Worm (Caenorhabditis elegans) whole organism, midembryonic: Measurements from ENCODE around the gene Y82E9BL.5.

ENCODE experiments used
- T22C8.4 ChIP-seq: fragments of 200-800 bp; sonication (Bioruptor generic); IDR thresholded peaks from 2 replicates; pipeline ENCODE4 v1.3.6; 2022; ENCODE audit warnings: missing genetic modification characterization, missing compliant biosample characterization
- cog-1 ChIP-seq: sonication (generic microtip); optimal IDR thresholded peaks from 2 replicates; lab custom pipeline; 2016; ENCODE audit warnings: missing genetic modification characterization, missing compliant biosample characterization
- flt-1 ChIP-seq: fragments of 200-800 bp; sonication (Bioruptor generic); IDR thresholded peaks from 2 replicates; pipeline ENCODE4 v1.3.6; 2022; ENCODE audit warnings: missing genetic modification characterization, missing compliant biosample characterization
- klf-2 ChIP-seq: fragments of 200-800 bp; sonication (Bioruptor generic); conservative IDR thresholded peaks from 2 replicates; pipeline ENCODE4 v1.3.6; 2022; ENCODE audit warnings: missing genetic modification reagents, missing genetic modification characterization, missing compliant biosample characterization
- med-1 ChIP-seq: sonication (generic microtip); optimal IDR thresholded peaks from 2 replicates; lab custom pipeline; 2017; ENCODE audit warnings: missing genetic modification characterization, mild to moderate bottlenecking, missing compliant biosample characterization, antibody characterized with exemption, missing genetic modification reagents; ENCODE audit not compliant: insufficient read depth
- ref-1 ChIP-seq: fragments of 200-800 bp; sonication (Bioruptor generic); conservative IDR thresholded peaks from 2 replicates; pipeline ENCODE4 v1.3.6; 2022; ENCODE audit warnings: missing genetic modification reagents, missing genetic modification characterization, missing compliant biosample characterization
- tab-1 ChIP-seq: fragments of 200-800 bp; sonication (Bioruptor generic); IDR thresholded peaks from 2 replicates; pipeline ENCODE4 v1.3.6; 2022; ENCODE audit warnings: missing genetic modification characterization, missing compliant biosample characterization
- ztf-23 ChIP-seq: fragments of 200-800 bp; sonication (Bioruptor generic); IDR thresholded peaks from 2 replicates; pipeline ENCODE4 v1.3.6; 2022; ENCODE audit warnings: missing genetic modification reagents, missing genetic modification characterization, missing compliant biosample characterization
- ztf-29 ChIP-seq: fragments of 200-800 bp; sonication (Bioruptor generic); IDR thresholded peaks from 2 replicates; pipeline ENCODE4 v1.3.6; 2022; ENCODE audit warnings: missing genetic modification reagents, missing genetic modification characterization, missing compliant biosample characterization

DNA sequence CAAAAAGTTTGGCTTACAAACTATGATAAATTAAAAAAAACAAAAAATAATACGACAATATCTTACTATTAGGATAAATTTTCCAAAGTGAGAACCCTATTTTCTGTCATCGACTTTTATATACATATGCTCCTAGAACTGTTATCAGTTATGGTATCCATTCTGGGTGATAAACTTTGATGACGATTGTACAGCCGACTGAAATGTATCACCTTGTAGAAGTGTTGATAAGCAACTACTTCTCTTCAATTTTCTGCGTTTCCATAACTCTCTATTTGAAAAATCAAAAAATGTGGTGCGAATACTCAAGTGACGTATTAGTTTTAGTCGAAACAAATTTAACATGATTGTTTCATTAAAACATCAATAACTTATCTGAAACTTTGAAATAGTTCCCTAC is 42.5 kb upstream of the Y82E9BL.5 start:
- TF ChIP-seq flt-1 (GFP tag; lab: Robert Waterston, UW) (no peak), med-1 (GFP tag; lab: Kevin White, UChicago) (no peak), cog-1 (tag; lab: Kevin White, UChicago) (no peak), ref-1 (GFP tag; lab: Robert Waterston, UW) (no peak), klf-2 (GFP tag; lab: Robert Waterston, UW) (no peak), T22C8.4 (GFP tag; lab: Robert Waterston, UW) (no peak), ztf-23 (GFP tag; lab: Robert Waterston, UW) (no peak), ztf-29 (GFP tag; lab: Robert Waterston, UW) (no peak), tab-1 (GFP tag; lab: Robert Waterston, UW) (no peak)
